Fruit fly (Drosophila melanogaster): ENCODE results near the gene CG7322.
A peak's percentile ranks its signal among the peaks of the same experiment; 100 is the strongest.

Gene CG7322

dm6 chrX:18900958-18901357, 43.4 kb upstream of the CG7322 start (continued):
- peak; percentile 13 for TF ChIP-seq CG7556 (GFP tag; optimal IDR thresholded peaks at IDR 0.05)
- peak; percentile 14 for TF ChIP-seq CG13775 (GFP tag; optimal IDR thresholded peaks at IDR 0.05)
- peak; percentile 12 for TF ChIP-seq ind (GFP tag; optimal IDR thresholded peaks at IDR 0.05)
- peak; percentile 40 for TF ChIP-seq Fer1 (GFP tag; optimal IDR thresholded peaks at IDR 0.05)
- TF ChIP-seq mam (GFP tag; optimal IDR thresholded peaks at IDR 0.05): peak; percentile 22
- TF ChIP-seq Aef1 (GFP tag; IDR thresholded peaks at IDR 0.05): peak; percentile 34; the same call in 1 of the 3 replicates
- peak; percentile 36 for TF ChIP-seq gem (tag; optimal IDR thresholded peaks at IDR 0.05)
- no peak for TF ChIP-seq Gug (GFP tag; IDR thresholded peaks at IDR 0.05)
- TF ChIP-seq CG11504 (tag; optimal IDR thresholded peaks at IDR 0.05): peak; percentile 19
- TF ChIP-seq CG2678 (tag; optimal IDR thresholded peaks at IDR 0.05): peak; percentile 48
- TF ChIP-seq sens (GFP tag): peak; percentile 33
- peak; percentile 29 for TF ChIP-seq Med (GFP tag)
- no peak for TF ChIP-seq pho (GFP tag; optimal IDR thresholded peaks at IDR 0.05)
- no peak for TF ChIP-seq CG32772 (GFP tag; IDR thresholded peaks at IDR 0.05)
- peak; percentile 32; the same call in 1 of the 2 replicates for TF ChIP-seq slbo (GFP tag; IDR thresholded peaks at IDR 0.05)
- peak; percentile 22 for TF ChIP-seq CG30403 (GFP tag; optimal IDR thresholded peaks at IDR 0.05)
- TF ChIP-seq CG8944 (GFP tag; optimal IDR thresholded peaks at IDR 0.05): peak; percentile 3
- no peak for TF ChIP-seq tio (GFP tag; optimal IDR thresholded peaks at IDR 0.05)
- peak; percentile 9; the same call in 1 of the 3 replicates for TF ChIP-seq Dbx (GFP tag; IDR thresholded peaks at IDR 0.05)
- peak; percentile 13 for TF ChIP-seq caup (GFP tag; optimal IDR thresholded peaks at IDR 0.05; ENCODE audit: severe bottlenecking)
- TF ChIP-seq toy (GFP tag; IDR thresholded peaks at IDR 0.05): 0 out of 2 replicates have a peak, but pooled peaks have one; percentile 10
- TF ChIP-seq dmrt99B (tag; optimal IDR thresholded peaks at IDR 0.05): peak; percentile 11
- TF ChIP-seq lmd (GFP tag; IDR thresholded peaks at IDR 0.05): peak; percentile 40; the same call in 1 of the 2 replicates

- TF ChIP-seq Dip2 (GFP tag; IDR thresholded peaks at IDR 0.05) (no peak), Lpt (GFP tag; optimal IDR thresholded peaks at IDR 0.05) (no peak), repo (GFP tag; optimal IDR thresholded peaks at IDR 0.05) (no peak), CG9437 (GFP tag; optimal IDR thresholded peaks at IDR 0.05) (peak; percentile 48), CG8765 (GFP tag; IDR thresholded peaks at IDR 0.05) (no peak), stwl (tag; optimal IDR thresholded peaks at IDR 0.05) (no peak), CG2889 (GFP tag; IDR thresholded peaks at IDR 0.05) (no peak), Hr39 (optimal IDR thresholded peaks at IDR 0.05) (no peak), Camta (GFP tag; optimal IDR thresholded peaks at IDR 0.05) (peak; percentile 33), CG8089 (GFP tag; optimal IDR thresholded peaks at IDR 0.05) (no peak), C15 (GFP tag; IDR thresholded peaks at IDR 0.05) (no peak), CG18262 (tag; optimal IDR thresholded peaks at IDR 0.05) (peak; percentile 23), CG13123 (GFP tag; optimal IDR thresholded peaks at IDR 0.05) (no peak), dysf (GFP tag; IDR thresholded peaks at IDR 0.05) (peak; percentile 57; the same call in 1 of the 3 replicates), Atf6 (GFP tag; IDR thresholded peaks at IDR 0.05) (no peak), Rfx (GFP tag; IDR thresholded peaks at IDR 0.05) (peak; percentile 56), ranshi (GFP tag; IDR thresholded peaks at IDR 0.05) (no peak), CG3847 (GFP tag; IDR thresholded peaks at IDR 0.05) (peak; percentile 31; the same call in 1 of the 2 replicates), NfI (GFP tag; optimal IDR thresholded peaks at IDR 0.05) (no peak), bab2 (GFP tag; optimal IDR thresholded peaks at IDR 0.05) (peak; percentile 25), CG31224 (GFP tag; IDR thresholded peaks at IDR 0.05) (no peak), CG7357 (GFP tag; IDR thresholded peaks at IDR 0.05) (no peak), CG18476 (GFP tag; optimal IDR thresholded peaks at IDR 0.05) (peak; percentile 15), Six4 (GFP tag; optimal IDR thresholded peaks at IDR 0.05) (no peak), pum (GFP tag; optimal IDR thresholded peaks at IDR 0.05) (peak; percentile 32), D19B (GFP tag; optimal IDR thresholded peaks at IDR 0.05) (peak; percentile 61), CG8281 (tag; optimal IDR thresholded peaks at IDR 0.05) (peak; percentile 7), crol (GFP tag; IDR thresholded peaks at IDR 0.05) (no peak), CG14667 (GFP tag; IDR thresholded peaks at IDR 0.05) (no peak), ERR (GFP tag; optimal IDR thresholded peaks at IDR 0.05) (no peak)
Observed at dm6 chrX:18899835-18900460, 42.4 kb upstream of the CG7322 start, which contains the start of gene CG7378. CG7378 (plus strand) TSS chrX:18900410.
